Worm (Caenorhabditis elegans): ENCODE results near the gene W05B2.2.

The W05B2.2 gene

ce11 chrIII:11007552-11008272, 40.8 kb upstream of the W05B2.2 start, which contains the start of the genes fipr-17 and Y48A6B.3:
Gene fipr-17 (minus strand): TSS chrIII:11007602.
Gene Y48A6B.3 (plus strand): TSS chrIII:11008222.
- TF ChIP-seq aha-1 (tag; optimal IDR thresholded peaks at IDR 0.05) (peak; percentile 58), sox-4 (tag; optimal IDR thresholded peaks at IDR 0.05) (no peak), ztf-11 (tag; optimal IDR thresholded peaks at IDR 0.05) (peak in 1 of 2 experiments; percentile 56), pax-3 (tag; optimal IDR thresholded peaks at IDR 0.05) (peak; percentile 74), skn-1 (tag; optimal IDR thresholded peaks at IDR 0.05) (peak; percentile 85), unc-86 (tag; optimal IDR thresholded peaks at IDR 0.05) (peak; percentile 80), F16B12.6 (tag; optimal IDR thresholded peaks at IDR 0.05) (peak; percentile 75), ztf-4 (tag; optimal IDR thresholded peaks at IDR 0.05) (peak; percentile 2), lir-3 (tag; optimal IDR thresholded peaks at IDR 0.05; ENCODE audit: poor library complexity) (peak; percentile 76), unc-130 (tag; optimal IDR thresholded peaks at IDR 0.05) (peak; percentile 90), egl-27 (tag; optimal IDR thresholded peaks at IDR 0.05) (peak in 1 of 2 experiments; percentile 23), hlh-4 (tag; optimal IDR thresholded peaks at IDR 0.05) (no peak), mef-2 (tag; optimal IDR thresholded peaks at IDR 0.05) (peak; percentile 50), fos-1 (tag; optimal IDR thresholded peaks at IDR 0.05) (peak; percentile 75), nhr-28 (tag; optimal IDR thresholded peaks at IDR 0.05) (no peak), tlp-1 (tag; optimal IDR thresholded peaks at IDR 0.05) (no peak), blmp-1 (tag; optimal IDR thresholded peaks at IDR 0.05) (peak; percentile 94), nhr-237 (tag; optimal IDR thresholded peaks at IDR 0.05) (peak; percentile 54), rnt-1 (tag; optimal IDR thresholded peaks at IDR 0.05) (peak; percentile 94), lin-15B (tag; optimal IDR thresholded peaks at IDR 0.05) (peak; percentile 95), dpl-1 (GFP tag; optimal IDR thresholded peaks at IDR 0.05) (peak; percentile 99), snu-23 (GFP tag; optimal IDR thresholded peaks at IDR 0.05) (peak; percentile 90), isw-1 (GFP tag; IDR thresholded peaks at IDR 0.05) (peak; percentile 83), C04F5.9 (tag; optimal IDR thresholded peaks at IDR 0.05) (peak; percentile 64), nhr-12 (tag; optimal IDR thresholded peaks at IDR 0.05) (no peak), pag-3 (tag; optimal IDR thresholded peaks at IDR 0.05; ENCODE audit: borderline replicate concordance, insufficient read depth) (no peak), ces-1 (GFP tag; optimal IDR thresholded peaks at IDR 0.05) (no peak), lin-13 (GFP tag; optimal IDR thresholded peaks at IDR 0.05) (peak; percentile 86), ceh-88 (GFP tag; IDR thresholded peaks at IDR 0.05) (peak; percentile 40; the same call in 1 of the 2 replicates), fkh-4 (tag; optimal IDR thresholded peaks at IDR 0.05; ENCODE audit: borderline replicate concordance) (peak; percentile 27), aly-2 (tag; optimal IDR thresholded peaks at IDR 0.05) (peak; percentile 47), ama-1 (optimal IDR thresholded peaks at IDR 0.05) (no peak), egl-13 (tag; optimal IDR thresholded peaks at IDR 0.05) (peak; percentile 65), unc-30 (tag; optimal IDR thresholded peaks at IDR 0.05) (no peak), pqm-1 (tag; optimal IDR thresholded peaks at IDR 0.05) (no peak), efl-3 (GFP tag; optimal IDR thresholded peaks at IDR 0.05) (no peak), alr-1 (tag; optimal IDR thresholded peaks at IDR 0.05; ENCODE audit: borderline replicate concordance) (no peak), nhr-90 (tag; optimal IDR thresholded peaks at IDR 0.05; ENCODE audit: poor library complexity) (peak; percentile 78), lin-14 (GFP tag; optimal IDR thresholded peaks at IDR 0.05) (peak; percentile 87), tbx-2 (tag; optimal IDR thresholded peaks at IDR 0.05) (peak; percentile 87), Y116A8C.19 (tag; optimal IDR thresholded peaks at IDR 0.05; ENCODE audit: borderline replicate concordance) (no peak), mep-1 (tag; optimal IDR thresholded peaks at IDR 0.05) (peak; percentile 86), ets-5 (GFP tag; IDR thresholded peaks at IDR 0.05) (no peak), vab-15 (tag; optimal IDR thresholded peaks at IDR 0.05) (peak; percentile 75), nhr-71 (tag; optimal IDR thresholded peaks at IDR 0.05) (peak; percentile 89), unc-62 (GFP tag; optimal IDR thresholded peaks at IDR 0.05) (no peak), nhr-77 (tag; optimal IDR thresholded peaks at IDR 0.05) (peak; percentile 78), nhr-19 (GFP tag; conservative IDR thresholded peaks at IDR 0.05) (peak; percentile 83), jun-1 (tag; optimal IDR thresholded peaks at IDR 0.05) (peak; percentile 77), lsy-2 (tag; optimal IDR thresholded peaks at IDR 0.05) (peak; percentile 89 to 95), zip-4 (GFP tag; optimal IDR thresholded peaks at IDR 0.05) (peak; percentile 59)
